Worm (Caenorhabditis elegans): ENCODE results near the gene K02E2.1.

Gene K02E2.1

DNA sequence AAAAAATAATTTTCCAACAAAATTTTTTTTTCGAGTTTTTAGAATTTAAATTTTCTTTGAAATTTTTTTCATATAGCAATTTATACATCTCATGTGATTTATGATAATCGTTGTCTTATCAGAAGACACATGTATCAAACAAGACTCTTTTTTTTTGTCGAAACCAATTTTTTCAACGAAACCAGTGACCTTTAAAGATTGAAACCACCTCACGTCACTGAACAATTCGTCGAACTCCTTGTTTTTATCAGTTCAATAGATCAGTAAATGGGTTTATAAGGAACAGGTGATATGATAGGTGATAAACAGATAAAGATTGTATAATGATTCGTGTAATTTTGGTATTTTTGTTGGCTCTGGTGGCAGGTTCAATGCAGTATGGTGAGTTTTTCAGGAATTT lies 42.5 kb downstream of the K02E2.1 start, which contains the start of gene cnc-7:
Gene cnc-7 (plus strand): TSS at position 301 of the 400 bp plus-strand sequence.
- TF ChIP-seq elt-1 (tag; optimal IDR thresholded peaks at IDR 0.05; ENCODE audit: borderline replicate concordance, insufficient read depth) (no peak), nhr-237 (tag; optimal IDR thresholded peaks at IDR 0.05) (no peak), M03D4.4 (tag; optimal IDR thresholded peaks at IDR 0.05) (no peak), unc-39 (tag; optimal IDR thresholded peaks at IDR 0.05) (no peak), unc-62 (GFP tag; optimal IDR thresholded peaks at IDR 0.05) (no peak), blmp-1 (tag; optimal IDR thresholded peaks at IDR 0.05) (no peak), cnd-1 (tag; optimal IDR thresholded peaks at IDR 0.05) (no peak), mep-1 (tag; optimal IDR thresholded peaks at IDR 0.05) (no peak), lsy-2 (tag; optimal IDR thresholded peaks at IDR 0.05) (no peak), unc-120 (tag; optimal IDR thresholded peaks at IDR 0.05; ENCODE audit: poor library complexity, severe bottlenecking) (no peak), snpc-4 (tag; optimal IDR thresholded peaks at IDR 0.05) (no peak), sptf-1 (tag; optimal IDR thresholded peaks at IDR 0.05) (no peak)

DNA sequence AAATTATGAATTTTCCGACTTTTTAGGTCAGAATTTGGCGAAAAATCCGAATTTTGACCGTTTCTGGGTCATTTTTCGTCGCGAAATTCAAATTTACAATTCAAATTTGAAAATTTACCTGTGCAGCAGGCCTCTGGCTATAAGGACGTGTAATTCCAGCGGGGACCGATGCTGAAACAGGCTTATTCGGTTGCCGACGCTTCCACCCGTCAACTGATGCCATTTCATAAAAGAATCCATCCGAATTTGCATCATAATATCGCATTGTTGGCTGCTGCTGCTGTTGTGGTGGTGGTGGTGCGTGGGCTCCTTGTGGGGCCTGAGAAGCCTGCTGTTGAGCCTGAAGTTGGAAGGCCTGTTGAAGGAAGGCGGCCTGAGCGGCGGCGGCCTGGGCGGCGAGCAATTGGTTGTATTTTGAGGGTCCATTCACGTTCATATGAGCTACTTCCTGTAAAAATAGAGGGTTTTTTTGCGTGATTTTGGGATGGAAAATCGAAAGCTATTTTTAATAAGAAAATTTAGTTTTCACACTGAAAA lies 48.3 kb downstream of the K02E2.1 start:
- TF ChIP-seq snpc-4 (tag; optimal IDR thresholded peaks at IDR 0.05) (no peak), ceh-83 (GFP tag; optimal IDR thresholded peaks at IDR 0.05) (no peak), drap-1 (GFP tag; optimal IDR thresholded peaks at IDR 0.05) (peak; percentile 19), sem-2 (GFP tag; optimal IDR thresholded peaks at IDR 0.05) (no peak), sptf-1 (tag; optimal IDR thresholded peaks at IDR 0.05) (no peak)

DNA sequence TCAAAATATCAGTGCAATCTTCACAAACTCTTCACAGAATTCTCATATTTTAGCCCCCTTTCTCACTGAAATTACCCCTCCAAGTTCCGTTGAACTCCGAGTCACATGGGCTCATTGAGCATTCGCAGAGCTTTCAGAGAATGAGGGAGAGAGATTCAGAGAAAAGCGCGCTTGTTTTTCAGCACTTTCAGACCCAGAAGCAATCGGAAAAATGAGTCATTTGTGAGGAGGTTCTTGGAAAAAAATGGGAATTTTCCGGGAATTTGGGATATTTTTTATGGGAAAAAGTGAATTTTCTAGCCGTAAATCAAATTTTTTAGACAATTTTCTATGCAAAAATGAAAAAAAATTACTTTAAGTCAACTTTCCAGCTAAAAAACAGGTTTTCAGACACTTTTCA lies 51.5 kb downstream of the K02E2.1 start:
- TF ChIP-seq lin-32 (GFP tag; optimal IDR thresholded peaks at IDR 0.05) (no peak), bed-3 (GFP tag; optimal IDR thresholded peaks at IDR 0.05) (no peak), nhr-2 (tag; optimal IDR thresholded peaks at IDR 0.05) (no peak), pha-4 (tag; optimal IDR thresholded peaks at IDR 0.05) (no peak), snpc-4 (tag; optimal IDR thresholded peaks at IDR 0.05) (no peak), sptf-1 (tag; optimal IDR thresholded peaks at IDR 0.05) (no peak), nhr-237 (tag; optimal IDR thresholded peaks at IDR 0.05) (no peak), ceh-83 (GFP tag; optimal IDR thresholded peaks at IDR 0.05) (no peak), unc-39 (tag; optimal IDR thresholded peaks at IDR 0.05) (no peak), tbx-8 (GFP tag; optimal IDR thresholded peaks at IDR 0.05) (no peak), elt-1 (tag; optimal IDR thresholded peaks at IDR 0.05; ENCODE audit: borderline replicate concordance, insufficient read depth) (no peak)

Measured in whole organism, mixed stage, embryonic.